Fruit fly (Drosophila melanogaster) whole organism, embryonic: ENCODE data around the gene CG42673.

Source experiments
- Adf1 ChIP-seq: fragments of 200-800 bp; sonication (Bioruptor generic); IDR thresholded peaks from 2 replicates; pipeline ENCODE4 v1.3.6; 2022; ENCODE audit warnings: missing biosample characterization, missing genetic modification characterization
- Aef1 ChIP-seq: fragments of 200-800 bp; sonication (Bioruptor generic); IDR thresholded peaks from 3 replicates; pipeline ENCODE4 v1.3.6; 2022; ENCODE audit warnings: missing biosample characterization, missing genetic modification characterization
- B-H2 ChIP-seq: fragments of 200-800 bp; sonication (Bioruptor generic); optimal IDR thresholded peaks from 2 replicates; lab custom pipeline; 2018; ENCODE audit warnings: missing biosample characterization, mild to moderate bottlenecking, missing genetic modification characterization
- CG10431 ChIP-seq: fragments of 200-800 bp; sonication (Bioruptor generic); optimal IDR thresholded peaks from 3 replicates; lab custom pipeline; 2018; ENCODE audit warnings: missing biosample characterization, mild to moderate bottlenecking, missing genetic modification characterization
- CG11504 ChIP-seq: fragments of 200-800 bp; sonication (Bioruptor generic); optimal IDR thresholded peaks from 3 replicates; lab custom pipeline; 2019; ENCODE audit warnings: missing biosample characterization, mild to moderate bottlenecking, missing genetic modification characterization, moderate library complexity
- CG12236 ChIP-seq: fragments of 200-800 bp; sonication (Bioruptor generic); optimal IDR thresholded peaks from 2 replicates; lab custom pipeline; 2016; ENCODE audit warnings: missing biosample characterization, missing genetic modification characterization
- CG12744 ChIP-seq: fragments of 200-800 bp; sonication (Bioruptor generic); optimal IDR thresholded peaks from 2 replicates; lab custom pipeline; 2016; ENCODE audit warnings: missing biosample characterization, missing genetic modification characterization
- CG13775 ChIP-seq: fragments of 200-800 bp; sonication (Bioruptor generic); optimal IDR thresholded peaks from 3 replicates; lab custom pipeline; 2017; ENCODE audit warnings: missing biosample characterization, mild to moderate bottlenecking, missing genetic modification characterization
- CG15601 ChIP-seq: fragments of 200-800 bp; sonication (Bioruptor generic); optimal IDR thresholded peaks from 3 replicates; lab custom pipeline; 2019; ENCODE audit warnings: missing biosample characterization, mild to moderate bottlenecking, missing genetic modification characterization, moderate library complexity
- CG1603 ChIP-seq: fragments of 200-800 bp; sonication (Bioruptor generic); optimal IDR thresholded peaks from 2 replicates; lab custom pipeline; 2019; ENCODE audit warnings: missing biosample characterization, mild to moderate bottlenecking, missing genetic modification characterization, moderate library complexity
- CG1647 ChIP-seq: fragments of 200-800 bp; sonication (Bioruptor generic); optimal IDR thresholded peaks from 3 replicates; lab custom pipeline; 2016; ENCODE audit warnings: missing biosample characterization, missing genetic modification characterization
- CG16863 ChIP-seq: fragments of 200-800 bp; sonication (Bioruptor generic); optimal IDR thresholded peaks from 3 replicates; lab custom pipeline; 2016; ENCODE audit warnings: missing biosample characterization, missing genetic modification characterization
- CG17328 ChIP-seq: fragments of 200-800 bp; sonication (Bioruptor generic); IDR thresholded peaks from 2 replicates; pipeline ENCODE4 v1.3.6; 2022; ENCODE audit warnings: missing biosample characterization, missing genetic modification characterization
- CG3065 ChIP-seq: fragments of 200-800 bp; sonication (Bioruptor generic); optimal IDR thresholded peaks from 2 replicates; lab custom pipeline; 2016; ENCODE audit warnings: missing biosample characterization, missing genetic modification characterization
- CG32772 ChIP-seq: fragments of 200-800 bp; sonication (Bioruptor generic); IDR thresholded peaks from 2 replicates; pipeline ENCODE4 v1.3.6; 2022; ENCODE audit warnings: missing biosample characterization, missing genetic modification characterization
- CG34376 ChIP-seq: fragments of 200-800 bp; sonication (Bioruptor generic); optimal IDR thresholded peaks from 2 replicates; lab custom pipeline; 2018; ENCODE audit warnings: missing biosample characterization, mild to moderate bottlenecking, missing genetic modification characterization
- CG5953 ChIP-seq: fragments of 200-800 bp; sonication (Bioruptor generic); IDR thresholded peaks from 2 replicates; pipeline ENCODE4 v1.3.6; 2022; ENCODE audit warnings: missing biosample characterization, missing genetic modification characterization
- CG7786 ChIP-seq: fragments of 200-800 bp; sonication (Bioruptor generic); optimal IDR thresholded peaks from 2 replicates; lab custom pipeline; 2016; ENCODE audit warnings: missing biosample characterization, missing genetic modification characterization
- CG8089 ChIP-seq: fragments of 200-800 bp; sonication (Bioruptor generic); optimal IDR thresholded peaks from 3 replicates; lab custom pipeline; 2016; ENCODE audit warnings: missing biosample characterization, missing genetic modification characterization
- CG8359 ChIP-seq: fragments of 200-800 bp; sonication (Bioruptor generic); optimal IDR thresholded peaks from 2 replicates; lab custom pipeline; 2017; ENCODE audit warnings: missing biosample characterization, mild to moderate bottlenecking, missing genetic modification characterization, borderline replicate concordance
- CG9797 ChIP-seq: fragments of 200-800 bp; sonication (Bioruptor generic); optimal IDR thresholded peaks from 3 replicates; lab custom pipeline; 2018; ENCODE audit warnings: missing biosample characterization, mild to moderate bottlenecking, missing genetic modification characterization
- CG9932 ChIP-seq: fragments of 200-800 bp; sonication (Bioruptor generic); IDR thresholded peaks from 2 replicates; pipeline ENCODE4 v1.3.6; 2022; ENCODE audit warnings: missing biosample characterization, missing genetic modification characterization
- Dek ChIP-seq: fragments of 200-800 bp; sonication (Bioruptor generic); optimal IDR thresholded peaks from 3 replicates; lab custom pipeline; 2019; ENCODE audit warnings: missing biosample characterization, mild to moderate bottlenecking, missing genetic modification characterization, moderate library complexity
- Dip2 ChIP-seq: fragments of 200-800 bp; sonication (Bioruptor generic); IDR thresholded peaks from 2 replicates; pipeline ENCODE4 v1.3.6; 2022; ENCODE audit warnings: missing biosample characterization, missing genetic modification characterization
- ERR ChIP-seq: fragments of 200-800 bp; sonication (Bioruptor generic); optimal IDR thresholded peaks from 2 replicates; lab custom pipeline; 2016; ENCODE audit warnings: missing biosample characterization, missing genetic modification characterization
- Hand ChIP-seq: fragments of 200-800 bp; sonication (Bioruptor generic); optimal IDR thresholded peaks from 2 replicates; lab custom pipeline; 2017; ENCODE audit warnings: mild to moderate bottlenecking, missing biosample characterization, missing genetic modification reagents, missing genetic modification characterization
- Hey ChIP-seq: fragments of 200-800 bp; sonication (Bioruptor generic); optimal IDR thresholded peaks from 3 replicates; lab custom pipeline; 2018; ENCODE audit warnings: missing biosample characterization, mild to moderate bottlenecking, missing genetic modification characterization
- Lpt ChIP-seq: fragments of >200 bp; optimal IDR thresholded peaks from 2 replicates; lab custom pipeline; 2018; ENCODE audit warnings: missing biosample characterization, missing genetic modification characterization
- Meics ChIP-seq: fragments of 200-800 bp; sonication (Bioruptor generic); optimal IDR thresholded peaks from 2 replicates; lab custom pipeline; 2017; ENCODE audit warnings: missing biosample characterization, mild to moderate bottlenecking, missing genetic modification characterization
- Mes4 ChIP-seq: fragments of 200-800 bp; sonication (Bioruptor generic); optimal IDR thresholded peaks from 2 replicates; lab custom pipeline; 2016; ENCODE audit warnings: missing biosample characterization, missing genetic modification characterization
- NK7.1 ChIP-seq: fragments of 200-800 bp; sonication (Bioruptor generic); optimal IDR thresholded peaks from 3 replicates; lab custom pipeline; 2016; ENCODE audit warnings: missing biosample characterization, missing genetic modification characterization
- Nf-YC ChIP-seq: fragments of 200-800 bp; optimal IDR thresholded peaks from 3 replicates; lab custom pipeline; 2019; ENCODE audit warnings: missing biosample characterization, mild to moderate bottlenecking, missing genetic modification characterization, moderate library complexity
- Sry-β ChIP-seq: fragments of 200-800 bp; sonication (Bioruptor generic); optimal IDR thresholded peaks from 2 replicates; lab custom pipeline; 2018; ENCODE audit warnings: missing biosample characterization, mild to moderate bottlenecking, missing genetic modification characterization, moderate library complexity
- Xrp1 ChIP-seq: fragments of 200-800 bp; sonication (Bioruptor generic); IDR thresholded peaks from 2 replicates; pipeline ENCODE4 v1.3.6; 2022; ENCODE audit warnings: missing biosample characterization, missing genetic modification characterization
- cato ChIP-seq: fragments of 200-800 bp; sonication (Bioruptor generic); optimal IDR thresholded peaks from 2 replicates; lab custom pipeline; 2016; ENCODE audit warnings: missing biosample characterization, missing genetic modification characterization, borderline replicate concordance
- danr ChIP-seq: fragments of 200-800 bp; sonication (Bioruptor generic); IDR thresholded peaks from 2 replicates; pipeline ENCODE4 v1.3.6; 2022; ENCODE audit warnings: missing biosample characterization, missing genetic modification characterization
- ems ChIP-seq: fragments of 200-800 bp; sonication (Bioruptor generic); optimal IDR thresholded peaks from 3 replicates; lab custom pipeline; 2016; ENCODE audit warnings: missing biosample characterization, missing genetic modification characterization
- ewg ChIP-seq: fragments of 200-800 bp; sonication (Bioruptor generic); optimal IDR thresholded peaks from 3 replicates; lab custom pipeline; 2017; ENCODE audit warnings: mild to moderate bottlenecking, missing biosample characterization, missing genetic modification reagents, missing genetic modification characterization
- exex ChIP-seq: fragments of 200-800 bp; sonication (Bioruptor generic); optimal IDR thresholded peaks from 4 replicates; lab custom pipeline; 2018; ENCODE audit warnings: missing biosample characterization, mild to moderate bottlenecking, missing genetic modification characterization, moderate library complexity
- eyg ChIP-seq: fragments of 200-800 bp; sonication (Bioruptor generic); optimal IDR thresholded peaks from 3 replicates; lab custom pipeline; 2016; ENCODE audit warnings: missing biosample characterization, missing genetic modification characterization
- fd102C ChIP-seq: fragments of 200-800 bp; sonication (Bioruptor generic); optimal IDR thresholded peaks from 2 replicates; lab custom pipeline; 2018; ENCODE audit warnings: missing biosample characterization, mild to moderate bottlenecking, missing genetic modification characterization, moderate library complexity
- fd64A ChIP-seq: fragments of 200-800 bp; sonication (Bioruptor generic); optimal IDR thresholded peaks from 3 replicates; lab custom pipeline; 2018; ENCODE audit warnings: missing biosample characterization, mild to moderate bottlenecking, missing genetic modification characterization
- gce ChIP-seq: fragments of 200-800 bp; sonication (Bioruptor generic); IDR thresholded peaks from 3 replicates; pipeline ENCODE4 v1.3.6; 2022; ENCODE audit warnings: missing biosample characterization, missing genetic modification characterization
- gfzf ChIP-seq: fragments of 200-800 bp; sonication (Bioruptor generic); optimal IDR thresholded peaks from 2 replicates; lab custom pipeline; 2016; ENCODE audit warnings: missing biosample characterization, mild to moderate bottlenecking, missing genetic modification characterization, moderate library complexity
- hth ChIP-seq: fragments of >200 bp; optimal IDR thresholded peaks from 2 replicates; lab custom pipeline; 2017; ENCODE audit warnings: inconsistent platforms
- maf-S ChIP-seq: fragments of 200-800 bp; sonication (Bioruptor generic); optimal IDR thresholded peaks from 2 replicates; lab custom pipeline; 2016; ENCODE audit warnings: missing biosample characterization, missing genetic modification characterization
- mirr ChIP-seq: fragments of 200-800 bp; sonication (Bioruptor generic); optimal IDR thresholded peaks from 3 replicates; lab custom pipeline; 2018; ENCODE audit warnings: missing biosample characterization, mild to moderate bottlenecking, missing genetic modification characterization
- p53 ChIP-seq: fragments of 200-800 bp; sonication (Bioruptor generic); optimal IDR thresholded peaks from 2 replicates; lab custom pipeline; 2016; ENCODE audit warnings: missing biosample characterization, missing genetic modification characterization
- pnt ChIP-seq: fragments of 200-800 bp; sonication (Bioruptor generic); optimal IDR thresholded peaks from 3 replicates; lab custom pipeline; 2016; ENCODE audit warnings: missing biosample characterization, missing genetic modification characterization
- scrt ChIP-seq: fragments of 200-800 bp; sonication (Bioruptor generic); optimal IDR thresholded peaks from 2 replicates; lab custom pipeline; 2018; ENCODE audit warnings: missing biosample characterization, mild to moderate bottlenecking, missing genetic modification characterization, moderate library complexity
- slbo ChIP-seq: fragments of 200-800 bp; sonication (Bioruptor generic); IDR thresholded peaks from 2 replicates; pipeline ENCODE4 v1.3.6; 2022; ENCODE audit warnings: missing biosample characterization, missing genetic modification characterization
- tx ChIP-seq: fragments of 200-800 bp; sonication (Bioruptor generic); optimal IDR thresholded peaks from 2 replicates; lab custom pipeline; 2016; ENCODE audit warnings: missing biosample characterization, missing genetic modification characterization
- vnd ChIP-seq: fragments of 200-800 bp; sonication (Bioruptor generic); IDR thresholded peaks from 3 replicates; pipeline ENCODE4 v1.3.6; 2022; ENCODE audit warnings: missing biosample characterization, missing genetic modification characterization; ENCODE audit not compliant: partially characterized antibody

Gene CG42673

DNA sequence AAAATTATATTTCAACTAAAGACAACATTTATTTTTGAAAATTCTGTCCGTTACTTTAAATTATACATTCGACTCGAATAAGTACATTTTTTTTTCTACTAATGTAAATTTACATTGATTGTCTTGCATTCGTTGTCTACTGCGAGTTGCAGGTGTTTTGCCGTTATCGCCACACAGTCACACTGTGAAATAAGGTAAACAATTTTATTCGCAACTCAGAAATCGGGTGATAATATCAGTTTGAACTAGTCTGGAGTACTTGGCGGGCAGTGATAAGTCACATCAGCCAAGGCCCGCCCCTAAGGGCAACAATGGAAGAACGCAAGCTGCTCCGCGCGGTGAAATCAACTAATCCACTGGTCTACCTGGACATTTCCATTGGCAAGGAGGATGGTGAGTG, 82.9 kb downstream of the CG42673 start (continued):
- TF ChIP-seq exex (tag; lab: Kevin White, UChicago), result no peak
- no peak for TF ChIP-seq pnt (GFP tag; lab: Kevin White, UChicago)
- TF ChIP-seq Xrp1 (GFP tag; lab: Robert Waterston, UW), result no peak
- TF ChIP-seq Dek (tag; lab: Kevin White, UChicago), result no peak
- no peak for TF ChIP-seq CG9932 (GFP tag; lab: Robert Waterston, UW)
- TF ChIP-seq CG12744, result no peak
- no peak for TF ChIP-seq Nf-YC
- no peak for TF ChIP-seq CG34376 (GFP tag; lab: Kevin White, UChicago)
- TF ChIP-seq fd102C (GFP tag; lab: Kevin White, UChicago), result no peak
- TF ChIP-seq mirr (GFP tag; lab: Kevin White, UChicago), result no peak
- TF ChIP-seq eyg (GFP tag; lab: Kevin White, UChicago), result no peak
- no peak for TF ChIP-seq B-H2 (GFP tag; lab: Kevin White, UChicago)
- TF ChIP-seq CG1647 (GFP tag; lab: Kevin White, UChicago), result no peak
- no peak for TF ChIP-seq cato
- TF ChIP-seq Adf1 (GFP tag; lab: Robert Waterston, UW), result no peak
- no peak for TF ChIP-seq CG13775 (GFP tag; lab: Kevin White, UChicago)
- TF ChIP-seq ewg, result no peak
- TF ChIP-seq Mes4 (GFP tag; lab: Kevin White, UChicago), result no peak
- no peak for TF ChIP-seq gce (GFP tag; lab: Robert Waterston, UW)
- TF ChIP-seq ems, result no peak
- no peak for TF ChIP-seq CG3065
- TF ChIP-seq hth (lab: Kevin White, UChicago), result no peak
- TF ChIP-seq Sry-β (GFP tag; lab: Kevin White, UChicago), result no peak
- TF ChIP-seq ERR (GFP tag; lab: Kevin White, UChicago), result no peak
- TF ChIP-seq CG1603 (tag; lab: Kevin White, UChicago), result no peak
- TF ChIP-seq Meics (GFP tag; lab: Kevin White, UChicago), result no peak
- TF ChIP-seq CG12236 (GFP tag; lab: Kevin White, UChicago), result no peak
- no peak for TF ChIP-seq NK7.1
- 0 out of 3 replicates have a peak, but pooled peaks have one; percentile 23 for TF ChIP-seq vnd (GFP tag; lab: Robert Waterston, UW)
- peak; percentile 87 for TF ChIP-seq gfzf (GFP tag; lab: Kevin White, UChicago)
- no peak for TF ChIP-seq p53 (GFP tag; lab: Kevin White, UChicago)
- no peak for TF ChIP-seq Dip2
- TF ChIP-seq CG5953 (GFP tag; lab: Robert Waterston, UW), result no peak
- no peak for TF ChIP-seq fd64A
- TF ChIP-seq Lpt (GFP tag; lab: Kevin White, UChicago), result no peak
- no peak for TF ChIP-seq CG15601 (tag; lab: Kevin White, UChicago)
- no peak for TF ChIP-seq CG32772 (GFP tag; lab: Robert Waterston, UW)
- no peak for TF ChIP-seq tx
- no peak for TF ChIP-seq scrt
- TF ChIP-seq Hey (tag; lab: Kevin White, UChicago), result no peak
- TF ChIP-seq CG11504 (tag; lab: Kevin White, UChicago), result no peak
- no peak for TF ChIP-seq danr
- no peak for TF ChIP-seq slbo (GFP tag; lab: Robert Waterston, UW)
- no peak for TF ChIP-seq CG16863 (GFP tag; lab: Kevin White, UChicago)
- TF ChIP-seq CG9797 (GFP tag; lab: Kevin White, UChicago), result peak; percentile 62
- TF ChIP-seq CG7786 (GFP tag; lab: Kevin White, UChicago), result no peak
- TF ChIP-seq Aef1 (GFP tag; lab: Robert Waterston, UW), result no peak
- no peak for TF ChIP-seq Hand
- TF ChIP-seq CG8089 (GFP tag; lab: Kevin White, UChicago), result no peak
- TF ChIP-seq CG8359 (GFP tag; lab: Kevin White, UChicago), result no peak
- TF ChIP-seq maf-S (GFP tag; lab: Kevin White, UChicago), result no peak
- no peak for TF ChIP-seq CG10431 (GFP tag; lab: Kevin White, UChicago)
- no peak for TF ChIP-seq CG17328 (GFP tag; lab: Robert Waterston, UW)
